Worm (Caenorhabditis elegans) whole organism, young adult: ENCODE measurements around the gene plc-2.

Experiments
- B0019.2 ChIP-seq: fragments of 200-800 bp; sonication (Bioruptor generic); conservative IDR thresholded peaks from 2 replicates; pipeline ENCODE4 v1.3.6; 2022; ENCODE audit warnings: missing genetic modification reagents, missing genetic modification characterization, missing compliant biosample characterization
- B0035.1 ChIP-seq: sonication (generic microtip); optimal IDR thresholded peaks from 2 replicates; lab custom pipeline; 2016; ENCODE audit warnings: missing genetic modification characterization, mild to moderate bottlenecking, missing compliant biosample characterization, missing genotype, missing genetic modification reagents
- B0261.1 ChIP-seq: sonication (generic microtip); optimal IDR thresholded peaks from 2 replicates; lab custom pipeline; 2016; ENCODE audit warnings: mild to moderate bottlenecking, missing genetic modification characterization, moderate library complexity, missing compliant biosample characterization
- F10E7.11 ChIP-seq: sonication (generic microtip); optimal IDR thresholded peaks from 2 replicates; lab custom pipeline; 2017; ENCODE audit warnings: mild to moderate bottlenecking, missing genetic modification characterization, moderate library complexity, missing compliant biosample characterization
- F23B12.7 ChIP-seq: sonication (generic microtip); optimal IDR thresholded peaks from 2 replicates; lab custom pipeline; 2017; ENCODE audit warnings: missing genetic modification characterization, mild to moderate bottlenecking, missing compliant biosample characterization, antibody characterized with exemption, moderate library complexity; ENCODE audit not compliant: insufficient read depth
- F57A8.1 ChIP-seq: fragments of 200-800 bp; sonication (Bioruptor generic); optimal IDR thresholded peaks from 2 replicates; lab custom pipeline; 2018; ENCODE audit warnings: mild to moderate bottlenecking, missing genetic modification characterization, moderate library complexity, missing compliant biosample characterization
- F57C9.4 ChIP-seq: sonication (generic microtip); optimal IDR thresholded peaks from 2 replicates; lab custom pipeline; 2017; ENCODE audit warnings: mild to moderate bottlenecking, missing genetic modification characterization, missing compliant biosample characterization
- Y53F4B.3 ChIP-seq: fragments of 200-800 bp; sonication (Bioruptor generic); IDR thresholded peaks from 2 replicates; pipeline ENCODE4 v1.3.6; 2022; ENCODE audit warnings: missing genetic modification reagents, missing genetic modification characterization, missing compliant biosample characterization
- Y79H2A.3 ChIP-seq: fragments of 200-800 bp; sonication (Bioruptor generic); conservative IDR thresholded peaks from 2 replicates; pipeline ENCODE4 v1.3.6; 2022; ENCODE audit warnings: missing genetic modification reagents, missing genetic modification characterization, missing compliant biosample characterization
- akir-1 ChIP-seq: fragments of 200-800 bp; sonication (Bioruptor generic); optimal IDR thresholded peaks from 2 replicates; lab custom pipeline; 2018; ENCODE audit warnings: mild to moderate bottlenecking, missing genetic modification characterization, moderate library complexity, missing compliant biosample characterization
- aptf-2 ChIP-seq: fragments of 200-800 bp; sonication (Bioruptor generic); conservative IDR thresholded peaks from 2 replicates; pipeline ENCODE4 v1.3.6; 2022; ENCODE audit warnings: missing genetic modification reagents, missing genetic modification characterization, missing compliant biosample characterization
- attf-3 ChIP-seq: fragments of 200-800 bp; sonication (Bioruptor generic); conservative IDR thresholded peaks from 2 replicates; pipeline ENCODE4 v1.3.6; 2022; ENCODE audit warnings: missing genetic modification reagents, missing genetic modification characterization, missing compliant biosample characterization
- attf-5 ChIP-seq: fragments of 200-800 bp; sonication (Bioruptor generic); optimal IDR thresholded peaks from 2 replicates; lab custom pipeline; 2018; ENCODE audit warnings: mild to moderate bottlenecking, missing genetic modification characterization, missing compliant biosample characterization
- attf-6 ChIP-seq: fragments of 200-800 bp; sonication (Bioruptor generic); IDR thresholded peaks from 2 replicates; pipeline ENCODE4 v1.3.6; 2022; ENCODE audit warnings: missing genetic modification reagents, missing genetic modification characterization, missing compliant biosample characterization
- bed-2 ChIP-seq: fragments of 200-800 bp; sonication (Bioruptor generic); IDR thresholded peaks from 2 replicates; pipeline ENCODE4 v1.3.6; 2022; ENCODE audit warnings: missing genetic modification reagents, missing genetic modification characterization, missing compliant biosample characterization
- cebp-1 ChIP-seq, 2 experiments: fragments of 200-800 bp in 1 of 2; sonication (Bioruptor generic) in 1 of 2; sonication (generic microtip) in 1 of 2; IDR thresholded peaks in 1 of 2; optimal IDR thresholded peaks in 1 of 2; 2 replicates each; pipeline versions ENCODE4 v1.3.6 to Lab custom; 2017 to 2022; ENCODE audit warnings: missing compliant biosample characterization in 2 of 2, missing genetic modification characterization in 2 of 2, mild to moderate bottlenecking in 1 of 2, missing genetic modification reagents in 1 of 2, moderate library complexity in 1 of 2
- ceh-58 ChIP-seq: fragments of 200-800 bp; sonication (Bioruptor generic); IDR thresholded peaks from 2 replicates; pipeline ENCODE4 v1.3.6; 2022; ENCODE audit warnings: missing genetic modification characterization, missing compliant biosample characterization
- dpff-1 ChIP-seq: sonication (generic microtip); optimal IDR thresholded peaks from 2 replicates; lab custom pipeline; 2017; ENCODE audit warnings: mild to moderate bottlenecking, missing genetic modification characterization, missing compliant biosample characterization
- dpl-1 ChIP-seq: fragments of 150-350 bp; optimal IDR thresholded peaks from 2 replicates; lab custom pipeline; 2014; ENCODE audit warnings: missing biosample characterization, missing genetic modification reagents, missing genetic modification characterization
- hlh-26 ChIP-seq: fragments of 200-800 bp; sonication (Bioruptor generic); conservative IDR thresholded peaks from 2 replicates; pipeline ENCODE4 v1.3.6; 2022; ENCODE audit warnings: missing genetic modification reagents, missing genetic modification characterization, missing compliant biosample characterization
- hmg-1.2 ChIP-seq: fragments of 200-800 bp; sonication (Bioruptor generic); IDR thresholded peaks from 2 replicates; pipeline ENCODE4 v1.3.6; 2022; ENCODE audit warnings: missing genetic modification reagents, missing genetic modification characterization, missing compliant biosample characterization
- hsf-1 ChIP-seq: fragments of 200-800 bp; sonication (Bioruptor generic); IDR thresholded peaks from 2 replicates; pipeline ENCODE4 v1.3.6; 2022; ENCODE audit warnings: missing genetic modification reagents, missing genetic modification characterization, missing compliant biosample characterization
- lag-1 ChIP-seq: fragments of 200-800 bp; sonication (Bioruptor generic); IDR thresholded peaks from 2 replicates; pipeline ENCODE4 v1.3.6; 2022; ENCODE audit warnings: missing genetic modification reagents, missing genetic modification characterization, missing compliant biosample characterization
- lin-54 ChIP-seq: fragments of 200-800 bp; sonication (Bioruptor generic); optimal IDR thresholded peaks from 2 replicates; lab custom pipeline; 2018; ENCODE audit warnings: mild to moderate bottlenecking, missing genetic modification characterization, missing compliant biosample characterization
- mcd-1 ChIP-seq: fragments of 200-800 bp; sonication (Bioruptor generic); IDR thresholded peaks from 2 replicates; pipeline ENCODE4 v1.3.6; 2022; ENCODE audit warnings: missing genetic modification reagents, missing genetic modification characterization, missing compliant biosample characterization
- mxl-1 ChIP-seq: sonication (generic microtip); optimal IDR thresholded peaks from 2 replicates; lab custom pipeline; 2016; ENCODE audit warnings: missing genetic modification characterization, missing compliant biosample characterization
- pha-4 ChIP-seq: fragments of 150-350 bp; sonication (generic microtip); optimal IDR thresholded peaks from 2 replicates; lab custom pipeline; 2014; ENCODE audit warnings: missing biosample characterization, missing genetic modification reagents, missing genetic modification characterization
- rcor-1 ChIP-seq: fragments of 200-800 bp; sonication (Bioruptor generic); IDR thresholded peaks from 2 replicates; pipeline ENCODE4 v1.3.6; 2022; ENCODE audit warnings: missing genetic modification reagents, missing genetic modification characterization, missing compliant biosample characterization
- rec-8 ChIP-seq, 2 experiments: sonication (generic microtip); optimal IDR thresholded peaks; 2 replicates each; lab custom pipeline; 2016; ENCODE audit warnings: mild to moderate bottlenecking in 2 of 2, missing genetic modification characterization in 2 of 2, missing genetic modification reagents in 2 of 2, missing genotype in 2 of 2, missing biosample characterization in 1 of 2, missing compliant biosample characterization in 1 of 2, moderate library complexity in 1 of 2
- rpc-1 ChIP-seq, 2 experiments: fragments of 150-350 bp in 1 of 2; sonication (generic microtip) in 1 of 2; optimal IDR thresholded peaks; 2 replicates each; lab custom pipeline; 2014 to 2018; ENCODE audit warnings: missing biosample characterization in 1 of 2, missing genetic modification characterization in 1 of 2, missing genetic modification reagents in 1 of 2, missing genotype in 1 of 2
- snpc-4 ChIP-seq, 5 experiments: fragments of 150-350 bp in 1 of 5; sonication (generic microtip) in 4 of 5; optimal IDR thresholded peaks; 2 replicates each; lab custom pipeline; 2014 to 2018; ENCODE audit warnings: missing genetic modification characterization in 5 of 5, missing biosample characterization in 3 of 5, antibody characterized with exemption in 2 of 5, mild to moderate bottlenecking in 2 of 5, missing compliant biosample characterization in 2 of 5, missing genotype in 2 of 5, moderate library complexity in 2 of 5, missing genetic modification reagents in 1 of 5
- tbp1 ChIP-seq: fragments of 200-800 bp; sonication (Bioruptor generic); optimal IDR thresholded peaks from 2 replicates; lab custom pipeline; 2018; ENCODE audit warnings: mild to moderate bottlenecking, missing genetic modification characterization, missing compliant biosample characterization
- tbx-9 ChIP-seq: sonication (generic microtip); optimal IDR thresholded peaks from 2 replicates; lab custom pipeline; 2016; ENCODE audit warnings: borderline replicate concordance, missing genetic modification characterization, inconsistent platforms, missing compliant biosample characterization
- unc-130 ChIP-seq: sonication (generic microtip); optimal IDR thresholded peaks from 2 replicates; lab custom pipeline; 2016; ENCODE audit warnings: missing genetic modification reagents, missing genetic modification characterization, missing compliant biosample characterization
- zim-3 ChIP-seq: sonication (generic microtip); optimal IDR thresholded peaks from 2 replicates; lab custom pipeline; 2017; ENCODE audit warnings: mild to moderate bottlenecking, missing genetic modification characterization, moderate library complexity, missing compliant biosample characterization

plc-2 gene

ce11 chrV:15190903-15191302, 1.5 kb upstream of the plc-2 start, which contains the start of gene Y75B12B.11 (continued):
- TF ChIP-seq attf-3 (GFP tag; lab: Robert Waterston, UW): peak; percentile 77
- peak; percentile 67; the same call in 1 of the 2 replicates for TF ChIP-seq cebp-1 (GFP tag; IDR thresholded peaks at IDR 0.05; lab: Robert Waterston, UW)
- peak; percentile 88 for TF ChIP-seq cebp-1 (tag; optimal IDR thresholded peaks at IDR 0.05; lab: Kevin White, UChicago)
- TF ChIP-seq bed-2: no peak; the same call in 1 of the 2 replicates
- peak; percentile 90 for TF ChIP-seq tbx-9 (tag; lab: Kevin White, UChicago)
- peak; percentile 88 for TF ChIP-seq B0035.1
- peak; percentile 91 for TF ChIP-seq F57C9.4 (tag; lab: Kevin White, UChicago)
- TF ChIP-seq pha-4 (tag; lab: Kevin White, UChicago): no peak
- peak; percentile 40 for TF ChIP-seq akir-1
- TF ChIP-seq B0261.1 (tag; lab: Kevin White, UChicago): peak; percentile 97
- TF ChIP-seq B0019.2 (GFP tag; lab: Robert Waterston, UW): peak; percentile 62
- peak; percentile 93 for TF ChIP-seq lin-54
- peak; percentile 76 for TF ChIP-seq F10E7.11 (tag; lab: Kevin White, UChicago)
- TF ChIP-seq rcor-1 (GFP tag; lab: Robert Waterston, UW): peak; percentile 95
- peak; percentile 86 for TF ChIP-seq F57A8.1 (GFP tag; lab: Kevin White, UChicago)
- peak; percentile 96 for TF ChIP-seq ceh-58 (GFP tag; lab: Robert Waterston, UW)
- peak; percentile 89 for TF ChIP-seq F23B12.7 (tag; lab: Kevin White, UChicago)
- peak; percentile 91 for TF ChIP-seq Y79H2A.3 (GFP tag; lab: Robert Waterston, UW)
- TF ChIP-seq mxl-1 (tag; lab: Kevin White, UChicago): peak; percentile 96
- TF ChIP-seq rpc-1 (optimal IDR thresholded peaks at IDR 0.05; lab: Kevin White, UChicago): peak; percentile 97
- TF ChIP-seq rpc-1 (tag; optimal IDR thresholded peaks at IDR 0.05; lab: Kevin White, UChicago): peak; percentile 97
- TF ChIP-seq hmg-1.2: peak; percentile 85
- TF ChIP-seq unc-130 (GFP tag; lab: Kevin White, UChicago): peak; percentile 92
- TF ChIP-seq attf-5 (GFP tag; lab: Kevin White, UChicago): peak; percentile 89
- TF ChIP-seq snpc-4 (GFP tag; optimal IDR thresholded peaks at IDR 0.05; lab: Kevin White, UChicago): peak; percentile 77
- peak; percentile 47 to 87 (median 82) for TF ChIP-seq snpc-4 (tag; optimal IDR thresholded peaks at IDR 0.05; lab: Kevin White, UChicago)
- TF ChIP-seq tbp1 (GFP tag; lab: Kevin White, UChicago): peak; percentile 99
- TF ChIP-seq lag-1 (GFP tag; lab: Robert Waterston, UW): 0 out of 2 replicates have a peak, but pooled peaks have one; percentile 52
- peak; percentile 94 to 96 for TF ChIP-seq rec-8 (tag; optimal IDR thresholded peaks at IDR 0.05; lab: Kevin White, UChicago)
- peak; percentile 95 for TF ChIP-seq hsf-1
- TF ChIP-seq dpff-1: peak; percentile 72
- TF ChIP-seq zim-3: peak; percentile 98
- peak; percentile 93 for TF ChIP-seq mcd-1
- TF ChIP-seq attf-6: peak; percentile 93
- TF ChIP-seq hlh-26 (GFP tag; lab: Robert Waterston, UW): 0 out of 2 replicates have a peak, but pooled peaks have one; percentile 80

- no peak for TF ChIP-seq zim-3
- no peak for TF ChIP-seq rec-8 (tag; optimal IDR thresholded peaks at IDR 0.05; lab: Kevin White, UChicago)
- TF ChIP-seq aptf-2: no peak
- TF ChIP-seq dpl-1 (GFP tag; lab: Kevin White, UChicago): no peak
- TF ChIP-seq Y53F4B.3 (GFP tag; lab: Robert Waterston, UW): no peak
Observed at ce11 chrV:15191971-15192370, 401 bp upstream of the plc-2 start.
